Worm (Caenorhabditis elegans): ENCODE measurements around the gene glb-29.

The glb-29 gene

ce11 chrII:11977363-11977762, 31.5 kb upstream of the glb-29 start, which contains the start of gene Y17G7B.21:
TSS of gene Y17G7B.21 (minus strand) at chrII:11977661.
- TF ChIP-seq arid-1 (GFP tag; conservative IDR thresholded peaks at IDR 0.05) (peak; percentile 59; the same call in 1 of the 2 replicates), duxl-1 (tag; optimal IDR thresholded peaks at IDR 0.05; ENCODE audit: poor library complexity) (no peak), zip-11 (GFP tag; IDR thresholded peaks at IDR 0.05) (no peak), hlh-11 (tag; optimal IDR thresholded peaks at IDR 0.05) (no peak), daf-16 (GFP tag; optimal IDR thresholded peaks at IDR 0.05) (peak in 1 of 2 experiments; percentile 4), daf-16 (tag; optimal IDR thresholded peaks at IDR 0.05) (no peak), set-16 (GFP tag; IDR thresholded peaks at IDR 0.05) (peak; percentile 85), jun-1 (tag; optimal IDR thresholded peaks at IDR 0.05) (no peak), ctbp-1 (GFP tag; IDR thresholded peaks at IDR 0.05) (peak; percentile 43; the same call in 1 of the 2 replicates), ceh-28 (tag; optimal IDR thresholded peaks at IDR 0.05) (no peak), daf-12 (tag; optimal IDR thresholded peaks at IDR 0.05) (no peak), T26A8.4 (GFP tag; IDR thresholded peaks at IDR 0.05) (0 out of 2 replicates have a peak, but pooled peaks have one; percentile 42), mxl-2 (GFP tag; conservative IDR thresholded peaks at IDR 0.05) (0 out of 2 replicates have a peak, but pooled peaks have one; percentile 23), php-3 (GFP tag; IDR thresholded peaks at IDR 0.05) (no peak), gei-8 (GFP tag; optimal IDR thresholded peaks at IDR 0.05) (no peak), fkh-10 (GFP tag; optimal IDR thresholded peaks at IDR 0.05) (no peak), lin-38 (GFP tag; IDR thresholded peaks at IDR 0.05) (peak; percentile 78), vab-7 (GFP tag; IDR thresholded peaks at IDR 0.05) (0 out of 2 replicates have a peak, but pooled peaks have one; percentile 12), saeg-2 (GFP tag; IDR thresholded peaks at IDR 0.05) (no peak), nhr-28 (tag; optimal IDR thresholded peaks at IDR 0.05) (no peak), pha-4 (GFP tag; IDR thresholded peaks at IDR 0.05) (peak; percentile 41; the same call in 1 of the 2 replicates), pha-4 (tag; optimal IDR thresholded peaks at IDR 0.05) (no peak), ceh-62 (tag; optimal IDR thresholded peaks at IDR 0.05) (no peak), mdt-29 (GFP tag; IDR thresholded peaks at IDR 0.05) (peak; percentile 33; the same call in 1 of the 2 replicates), ama-1 (optimal IDR thresholded peaks at IDR 0.05) (peak; percentile 29), madf-5 (GFP tag; IDR thresholded peaks at IDR 0.05) (0 out of 4 replicates have a peak, but pooled peaks of 1 of the 2 experiments have one; percentile 33), tra-1 (GFP tag; IDR thresholded peaks at IDR 0.05) (peak; percentile 40; the same call in 1 of the 2 replicates), nhr-102 (tag; optimal IDR thresholded peaks at IDR 0.05) (peak; percentile 37), Y75B8A.6 (GFP tag; IDR thresholded peaks at IDR 0.05) (no peak), madf-9 (GFP tag; conservative IDR thresholded peaks at IDR 0.05) (no peak), Y105C5A.15 (GFP tag; IDR thresholded peaks at IDR 0.05) (peak; percentile 68; the same call in 1 of the 2 replicates), mxl-3 (GFP tag; optimal IDR thresholded peaks at IDR 0.05) (no peak), mes-2 (tag; optimal IDR thresholded peaks at IDR 0.05; ENCODE audit: poor library complexity, severe bottlenecking) (peak; percentile 58), lim-7 (GFP tag; IDR thresholded peaks at IDR 0.05) (0 out of 2 replicates have a peak, but pooled peaks have one; percentile 10), snpc-1.2 (GFP tag; IDR thresholded peaks at IDR 0.05) (peak; percentile 42), sdz-12 (GFP tag; optimal IDR thresholded peaks at IDR 0.05) (peak; percentile 51), F26F4.8 (GFP tag; conservative IDR thresholded peaks at IDR 0.05) (0 out of 2 replicates have a peak, but pooled peaks have one; percentile 3), nhr-11 (tag; optimal IDR thresholded peaks at IDR 0.05) (no peak), ceh-82 (tag; optimal IDR thresholded peaks at IDR 0.05) (no peak), Y5F2A.4 (GFP tag; optimal IDR thresholded peaks at IDR 0.05) (peak; percentile 56), egl-27 (tag; optimal IDR thresholded peaks at IDR 0.05) (no peak), aha-1 (tag) (peak; percentile 19), attf-4 (tag; optimal IDR thresholded peaks at IDR 0.05) (no peak)

Data from whole organism, L4 larva.